Fruit fly (Drosophila melanogaster) whole organism, wandering third instar larva: ENCODE data around the gene RapGAP1.

ENCODE experiments used
- Abd-B ChIP-seq: fragments of >200 bp; optimal IDR thresholded peaks from 2 replicates; lab custom pipeline; 2017; ENCODE audit warnings: missing biosample characterization, missing genetic modification characterization
- CG32264 ChIP-seq: fragments of 200-800 bp; sonication (Bioruptor generic); optimal IDR thresholded peaks from 2 replicates; lab custom pipeline; 2016; ENCODE audit warnings: missing biosample characterization, missing genetic modification characterization
- CG9705 ChIP-seq: fragments of 200-800 bp; sonication (Bioruptor generic); optimal IDR thresholded peaks from 2 replicates; lab custom pipeline; 2018; ENCODE audit warnings: missing biosample characterization, mild to moderate bottlenecking, missing genetic modification characterization
- CrebA ChIP-seq: fragments of 200-800 bp; sonication (Bioruptor generic); optimal IDR thresholded peaks from 2 replicates; lab custom pipeline; 2016; ENCODE audit warnings: missing biosample characterization, mild to moderate bottlenecking, missing genetic modification characterization, borderline replicate concordance
- Dfd ChIP-seq: fragments of >200 bp; optimal IDR thresholded peaks from 2 replicates; lab custom pipeline; 2017; ENCODE audit warnings: missing biosample characterization, missing genetic modification characterization
- Dif ChIP-seq: fragments of 200-275, 200-300 bp; sonication (Bioruptor generic); optimal IDR thresholded peaks from 2 replicates; lab custom pipeline; 2018; ENCODE audit warnings: missing biosample characterization, missing genetic modification characterization; ENCODE audit not compliant: partially characterized antibody
- GATAd ChIP-seq: sonication (Bioruptor generic); optimal IDR thresholded peaks from 2 replicates; lab custom pipeline; 2016; ENCODE audit warnings: missing biosample characterization, missing genetic modification characterization
- HLH106 ChIP-seq: fragments of 200-800 bp; optimal IDR thresholded peaks from 3 replicates; lab custom pipeline; 2019; ENCODE audit warnings: missing biosample characterization, mild to moderate bottlenecking, missing genetic modification characterization, moderate library complexity
- Hnf4 ChIP-seq: fragments of 200-800 bp; sonication (Bioruptor generic); optimal IDR thresholded peaks from 2 replicates; lab custom pipeline; 2016; ENCODE audit warnings: missing biosample characterization, mild to moderate bottlenecking, missing genetic modification characterization
- Hr78 ChIP-seq: fragments of >200 bp; optimal IDR thresholded peaks from 2 replicates; lab custom pipeline; 2017; ENCODE audit warnings: missing biosample characterization, missing genetic modification characterization
- Hr83 ChIP-seq: fragments of 200-300 bp; sonication (Bioruptor generic); optimal IDR thresholded peaks from 2 replicates; lab custom pipeline; 2016; ENCODE audit warnings: missing biosample characterization, mild to moderate bottlenecking, missing genetic modification characterization, moderate library complexity; ENCODE audit not compliant: poor library complexity, severe bottlenecking
- Jra ChIP-seq: sonication (Bioruptor generic); optimal IDR thresholded peaks from 2 replicates; lab custom pipeline; 2016; ENCODE audit warnings: missing biosample characterization, missing genetic modification characterization
- Mio ChIP-seq: sonication (Bioruptor generic); optimal IDR thresholded peaks from 2 replicates; lab custom pipeline; 2016; ENCODE audit warnings: missing biosample characterization, missing genetic modification characterization
- Myc ChIP-seq: fragments of >200 bp; optimal IDR thresholded peaks from 2 replicates; lab custom pipeline; 2017
- N ChIP-seq: fragments of >200 bp; optimal IDR thresholded peaks from 2 replicates; lab custom pipeline; 2018; ENCODE audit warnings: missing biosample characterization, missing external identifiers, missing genetic modification characterization
- OdsH ChIP-seq: fragments of 200-800 bp; sonication (Bioruptor generic); optimal IDR thresholded peaks from 2 replicates; lab custom pipeline; 2016; ENCODE audit warnings: missing biosample characterization, mild to moderate bottlenecking, missing genetic modification characterization
- Rel ChIP-seq, 2 experiments: fragments of 200-800 bp; sonication (Bioruptor generic) in 1 of 2; optimal IDR thresholded peaks; 2 replicates in 1 of 2; 3 replicates in 1 of 2; lab custom pipeline; 2016 to 2019; ENCODE audit warnings: mild to moderate bottlenecking in 2 of 2, missing biosample characterization in 2 of 2, missing genetic modification characterization in 2 of 2, moderate library complexity in 1 of 2
- Sp1 ChIP-seq: fragments of 200-800 bp; sonication (Bioruptor generic); optimal IDR thresholded peaks from 3 replicates; lab custom pipeline; 2019; ENCODE audit warnings: missing biosample characterization, mild to moderate bottlenecking, missing genetic modification characterization, moderate library complexity
- Vsx2 ChIP-seq: fragments of 200-300, 225-300 bp; sonication (Bioruptor generic); optimal IDR thresholded peaks from 2 replicates; lab custom pipeline; 2018; ENCODE audit warnings: missing biosample characterization, missing genetic modification characterization; ENCODE audit not compliant: partially characterized antibody
- brk ChIP-seq: fragments of 200-800 bp; sonication (Bioruptor generic); optimal IDR thresholded peaks from 2 replicates; lab custom pipeline; 2016; ENCODE audit warnings: missing biosample characterization, mild to moderate bottlenecking, missing genetic modification characterization
- dl ChIP-seq, 2 experiments: fragments of 175-275, 200-275 bp in 1 of 2; fragments of 200-275 bp in 1 of 2; sonication (Bioruptor generic); optimal IDR thresholded peaks; lab custom pipeline; 2018; ENCODE audit warnings: mild to moderate bottlenecking in 2 of 2, missing biosample characterization in 2 of 2, missing genetic modification characterization in 2 of 2, moderate library complexity in 2 of 2; ENCODE audit not compliant: partially characterized antibody in 2 of 2, insufficient read depth in 1 of 2
- dmrt93B ChIP-seq: fragments of 200-800 bp; sonication (Bioruptor generic); optimal IDR thresholded peaks from 2 replicates; lab custom pipeline; 2018; ENCODE audit warnings: missing biosample characterization, mild to moderate bottlenecking, missing genetic modification characterization
- dsf ChIP-seq: sonication (Bioruptor generic); optimal IDR thresholded peaks from 2 replicates; lab custom pipeline; 2016; ENCODE audit warnings: missing biosample characterization, missing genetic modification characterization, borderline replicate concordance
- foxo ChIP-seq, 2 experiments: fragments of 200-800 bp; sonication (Bioruptor generic); optimal IDR thresholded peaks; 2 replicates in 1 of 2; 3 replicates in 1 of 2; lab custom pipeline; 2016 to 2017; ENCODE audit warnings: missing biosample characterization in 2 of 2, missing genetic modification characterization in 2 of 2
- fru ChIP-seq: fragments of 200-800 bp; sonication (Bioruptor generic); optimal IDR thresholded peaks from 3 replicates; lab custom pipeline; 2016; ENCODE audit warnings: missing biosample characterization, mild to moderate bottlenecking, missing genetic modification characterization
- h ChIP-seq: fragments of 200-800 bp; sonication (Bioruptor generic); optimal IDR thresholded peaks from 3 replicates; lab custom pipeline; 2016; ENCODE audit warnings: missing biosample characterization, mild to moderate bottlenecking, missing genetic modification characterization
- jim ChIP-seq: fragments of 175-275, 200-325 bp; sonication (Bioruptor generic); optimal IDR thresholded peaks from 2 replicates; lab custom pipeline; 2016; ENCODE audit warnings: missing biosample characterization, mild to moderate bottlenecking, missing genetic modification characterization
- pan ChIP-seq: fragments of >200 bp; optimal IDR thresholded peaks from 2 replicates; lab custom pipeline; 2017
- psq ChIP-seq: fragments of 200-800 bp; sonication (Bioruptor generic); optimal IDR thresholded peaks from 3 replicates; lab custom pipeline; 2017; ENCODE audit warnings: missing biosample characterization, mild to moderate bottlenecking, missing genetic modification characterization, moderate library complexity
- rgr ChIP-seq: fragments of 200-800 bp; sonication (Bioruptor generic); optimal IDR thresholded peaks from 3 replicates; lab custom pipeline; 2016; ENCODE audit warnings: missing biosample characterization, mild to moderate bottlenecking, missing genetic modification characterization
- sage ChIP-seq: fragments of 200-800 bp; sonication (Bioruptor generic); optimal IDR thresholded peaks from 2 replicates; lab custom pipeline; 2016; ENCODE audit warnings: missing biosample characterization, mild to moderate bottlenecking, missing genetic modification characterization
- sv ChIP-seq: fragments of 200-800 bp; sonication (Bioruptor generic); optimal IDR thresholded peaks from 3 replicates; lab custom pipeline; 2016; ENCODE audit warnings: missing biosample characterization, missing genetic modification characterization
- tai ChIP-seq: sonication (Bioruptor generic); optimal IDR thresholded peaks from 2 replicates; lab custom pipeline; 2016; ENCODE audit warnings: missing biosample characterization, missing genetic modification characterization
- woc ChIP-seq: sonication (Bioruptor generic); optimal IDR thresholded peaks from 2 replicates; lab custom pipeline; 2016; ENCODE audit warnings: missing biosample characterization, mild to moderate bottlenecking, missing genetic modification characterization

The RapGAP1 gene

DNA sequence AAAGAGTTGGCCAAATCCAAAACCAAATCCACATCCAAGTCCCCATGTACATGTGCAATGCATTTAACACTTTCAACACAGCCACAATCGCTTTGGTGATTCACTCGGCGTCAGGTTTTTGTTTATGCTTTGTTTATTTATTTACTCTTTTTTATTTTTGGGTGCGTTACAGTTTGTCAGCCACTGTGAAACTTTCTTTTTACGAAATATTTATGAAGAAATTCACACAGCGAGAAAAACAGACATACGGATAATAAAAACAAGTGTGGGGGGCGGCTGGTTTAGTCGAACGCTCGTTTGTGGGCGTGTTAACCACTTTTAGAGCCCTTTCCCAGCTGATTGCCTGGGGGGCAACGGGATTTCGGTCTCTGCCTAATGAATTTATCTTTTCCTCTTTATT lies 69.9 kb downstream of the RapGAP1 start:
- TF ChIP-seq pan (lab: Kevin White, UChicago): no peak
- no peak for TF ChIP-seq Mio (GFP tag; lab: Kevin White, UChicago)
- no peak for TF ChIP-seq Hnf4 (GFP tag; lab: Kevin White, UChicago)
- TF ChIP-seq Myc (lab: Kevin White, UChicago): no peak
- no peak for TF ChIP-seq dl (GFP tag; optimal IDR thresholded peaks at IDR 0.05; lab: Kevin White, UChicago; ENCODE audit: insufficient read depth in 1 of 2, partially characterized antibody in 2 of 2)
- TF ChIP-seq Abd-B (GFP tag; lab: Kevin White, UChicago): no peak
- TF ChIP-seq rgr (GFP tag; lab: Kevin White, UChicago): no peak
- TF ChIP-seq Vsx2 (GFP tag; lab: Kevin White, UChicago): no peak
- TF ChIP-seq brk (GFP tag; lab: Kevin White, UChicago): no peak
- TF ChIP-seq HLH106 (tag; lab: Kevin White, UChicago): no peak
- no peak for TF ChIP-seq dmrt93B (GFP tag; lab: Kevin White, UChicago)
- TF ChIP-seq Dfd (GFP tag; lab: Kevin White, UChicago): no peak
- TF ChIP-seq psq (GFP tag; lab: Kevin White, UChicago): no peak
- no peak for TF ChIP-seq GATAd (GFP tag; lab: Kevin White, UChicago)
- TF ChIP-seq CG9705 (GFP tag; lab: Kevin White, UChicago): no peak
- TF ChIP-seq Hr78 (GFP tag; lab: Kevin White, UChicago): no peak
- TF ChIP-seq, all 38 proteins: peak for 0

DNA sequence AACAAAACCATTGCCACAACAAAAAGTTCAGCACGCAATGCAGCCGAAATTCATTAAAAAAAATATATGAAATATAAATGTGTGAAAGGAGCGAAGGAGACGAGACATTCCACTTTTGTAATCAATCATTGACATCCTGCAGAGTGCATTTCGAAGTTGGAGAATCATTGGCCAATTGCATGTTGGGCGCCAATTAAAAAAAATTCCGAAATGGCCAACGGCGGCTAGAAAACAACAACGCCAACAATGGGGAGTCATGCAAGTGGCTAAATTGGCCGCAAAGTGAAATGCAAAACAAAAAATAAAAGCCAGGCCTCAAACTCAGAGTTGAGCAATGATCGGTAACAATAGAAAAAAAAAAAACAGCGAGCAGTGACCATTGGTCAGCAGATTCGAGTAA lies 70.3 kb downstream of the RapGAP1 start:
- no peak for TF ChIP-seq N (GFP tag; lab: Kevin White, UChicago)

DNA sequence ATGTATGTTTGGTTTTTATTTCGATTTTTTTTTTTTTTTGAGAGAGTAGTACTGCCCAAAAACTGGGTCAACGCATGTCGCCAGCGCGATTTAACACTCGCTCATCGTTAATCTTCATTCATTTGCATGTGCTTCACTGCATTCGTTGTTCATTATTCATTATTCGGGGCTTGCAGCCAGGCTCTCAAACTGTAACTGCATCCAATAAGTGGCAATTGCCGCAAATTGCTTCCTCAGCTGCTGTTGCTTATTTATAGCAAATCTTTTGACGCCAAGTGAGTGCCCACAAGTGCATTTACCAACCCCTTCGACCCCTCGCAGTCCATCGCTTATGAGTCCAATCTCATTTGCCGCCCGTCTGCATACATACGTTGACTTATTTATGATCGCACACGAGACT lies 71.3 kb downstream of the RapGAP1 start:
- TF ChIP-seq h (GFP tag; lab: Kevin White, UChicago) (no peak), jim (GFP tag; lab: Kevin White, UChicago) (no peak), Rel (GFP tag; optimal IDR thresholded peaks at IDR 0.05; lab: Kevin White, UChicago) (no peak), Rel (tag; optimal IDR thresholded peaks at IDR 0.05; lab: Kevin White, UChicago) (no peak), Myc (lab: Kevin White, UChicago) (peak; percentile 9), Abd-B (GFP tag; lab: Kevin White, UChicago) (no peak), foxo (GFP tag; optimal IDR thresholded peaks at IDR 0.05; lab: Kevin White, UChicago) (no peak), CrebA (GFP tag; lab: Kevin White, UChicago) (no peak), Vsx2 (GFP tag; lab: Kevin White, UChicago) (no peak)
- TF ChIP-seq, all 38 proteins: peak for 1

DNA sequence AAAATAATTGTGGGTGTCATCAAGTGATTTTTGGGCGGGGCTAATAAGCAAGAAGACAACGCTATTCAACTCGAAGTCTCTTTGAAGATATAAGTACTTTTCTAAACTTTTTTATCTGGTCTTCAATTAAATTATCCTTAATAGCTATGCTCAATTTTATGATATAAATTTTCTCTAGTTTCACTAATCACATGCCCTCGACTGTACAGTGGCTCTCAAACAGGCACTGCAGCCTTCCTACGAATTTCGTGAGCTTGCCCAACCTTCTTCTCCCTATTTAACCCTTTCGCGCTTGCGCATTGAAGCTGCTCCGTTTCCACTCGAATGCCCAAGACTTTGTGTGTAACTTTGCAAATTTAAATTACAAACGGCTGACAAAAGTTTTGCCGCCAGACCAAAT lies 72.8 kb downstream of the RapGAP1 start:
- no peak for TF ChIP-seq Rel (GFP tag; optimal IDR thresholded peaks at IDR 0.05; lab: Kevin White, UChicago)
- no peak for TF ChIP-seq Rel (tag; optimal IDR thresholded peaks at IDR 0.05; lab: Kevin White, UChicago)
- no peak for TF ChIP-seq dsf (GFP tag; lab: Kevin White, UChicago)
- no peak for TF ChIP-seq sage (GFP tag; lab: Kevin White, UChicago)
- no peak for TF ChIP-seq dl (GFP tag; optimal IDR thresholded peaks at IDR 0.05; lab: Kevin White, UChicago; ENCODE audit: insufficient read depth in 1 of 2, partially characterized antibody in 2 of 2)
- no peak for TF ChIP-seq Mio (GFP tag; lab: Kevin White, UChicago)
- TF ChIP-seq jim (GFP tag; lab: Kevin White, UChicago): no peak
- no peak for TF ChIP-seq OdsH (GFP tag; lab: Kevin White, UChicago)
- TF ChIP-seq Dfd (GFP tag; lab: Kevin White, UChicago): no peak
- no peak for TF ChIP-seq Hnf4 (GFP tag; lab: Kevin White, UChicago)
- no peak for TF ChIP-seq tai (GFP tag; lab: Kevin White, UChicago)
- TF ChIP-seq Jra (GFP tag; lab: Kevin White, UChicago): no peak
- no peak for TF ChIP-seq CrebA (GFP tag; lab: Kevin White, UChicago)
- TF ChIP-seq psq (GFP tag; lab: Kevin White, UChicago): no peak
- no peak for TF ChIP-seq Myc (lab: Kevin White, UChicago)
- TF ChIP-seq Hr83 (GFP tag; lab: Kevin White, UChicago): no peak
- no peak for TF ChIP-seq foxo (GFP tag; optimal IDR thresholded peaks at IDR 0.05; lab: Kevin White, UChicago)
- TF ChIP-seq sv (GFP tag; lab: Kevin White, UChicago): no peak

DNA sequence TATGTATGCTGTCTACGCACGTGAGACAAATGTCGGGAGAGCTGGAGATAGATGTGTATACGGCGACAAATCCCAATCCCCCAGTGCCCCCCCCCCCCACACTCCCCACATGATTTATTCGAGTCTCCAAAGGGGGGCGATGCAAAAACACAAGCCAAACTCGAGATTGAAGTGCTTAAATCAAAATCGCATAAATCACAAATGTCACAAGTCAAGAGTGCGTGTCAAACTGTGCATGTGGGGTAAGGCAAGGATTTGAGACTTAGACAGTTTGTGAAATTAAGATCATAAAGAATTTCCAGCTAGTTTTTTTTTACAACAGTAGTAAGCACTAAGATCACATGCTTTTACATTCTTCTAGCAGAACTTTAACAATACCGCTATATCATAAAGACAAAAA lies 74.3 kb downstream of the RapGAP1 start:
- TF ChIP-seq GATAd (GFP tag; lab: Kevin White, UChicago) (no peak), CG9705 (GFP tag; lab: Kevin White, UChicago) (no peak), CrebA (GFP tag; lab: Kevin White, UChicago) (no peak), woc (GFP tag; lab: Kevin White, UChicago) (no peak), Dif (GFP tag; lab: Kevin White, UChicago) (no peak), foxo (GFP tag; optimal IDR thresholded peaks at IDR 0.05; lab: Kevin White, UChicago) (no peak), Dfd (GFP tag; lab: Kevin White, UChicago) (no peak), Jra (GFP tag; lab: Kevin White, UChicago) (no peak), Myc (lab: Kevin White, UChicago) (no peak), Hr78 (GFP tag; lab: Kevin White, UChicago) (no peak), fru (GFP tag; lab: Kevin White, UChicago) (no peak), CG32264 (GFP tag; lab: Kevin White, UChicago) (no peak), brk (GFP tag; lab: Kevin White, UChicago) (no peak), HLH106 (tag; lab: Kevin White, UChicago) (no peak), Sp1 (no peak)
